Fruit fly (Drosophila melanogaster) whole organism, prepupa: ENCODE measurements around the gene Tnpo.

Experiments used
- Blimp-1 ChIP-seq: fragments of 200-800 bp; sonication (Bioruptor generic); optimal IDR thresholded peaks from 3 replicates; lab custom pipeline; 2017; ENCODE audit warnings: missing biosample characterization, missing genetic modification characterization, mild to moderate bottlenecking, moderate library complexity, missing genetic modification reagents
- CG10631 ChIP-seq: fragments of 200-800 bp; sonication (Bioruptor generic); optimal IDR thresholded peaks from 2 replicates; lab custom pipeline; 2016; ENCODE audit warnings: missing biosample characterization, missing genetic modification characterization
- CG10669 ChIP-seq: fragments of 200-800 bp; sonication (Bioruptor generic); optimal IDR thresholded peaks from 3 replicates; lab custom pipeline; 2018; ENCODE audit warnings: missing biosample characterization, mild to moderate bottlenecking, missing genetic modification characterization, moderate library complexity
- CG11902 ChIP-seq: fragments of 200-800 bp; sonication (Bioruptor generic); optimal IDR thresholded peaks from 3 replicates; lab custom pipeline; 2016; ENCODE audit warnings: missing biosample characterization, missing genetic modification characterization
- CG1621 ChIP-seq: fragments of 200-800 bp; sonication (Bioruptor generic); optimal IDR thresholded peaks from 3 replicates; lab custom pipeline; 2018; ENCODE audit warnings: missing biosample characterization, mild to moderate bottlenecking, missing genetic modification characterization
- CG16779 ChIP-seq: fragments of 200-800 bp; sonication (Bioruptor generic); optimal IDR thresholded peaks from 3 replicates; lab custom pipeline; 2017; ENCODE audit warnings: missing biosample characterization, mild to moderate bottlenecking, missing genetic modification characterization
- CG3032 ChIP-seq: fragments of 200-800 bp; optimal IDR thresholded peaks from 2 replicates; lab custom pipeline; 2019; ENCODE audit warnings: missing biosample characterization, mild to moderate bottlenecking, missing genetic modification characterization, moderate library complexity
- CG32006 ChIP-seq: fragments of 200-800 bp; sonication (Bioruptor generic); optimal IDR thresholded peaks from 3 replicates; lab custom pipeline; 2017; ENCODE audit warnings: missing biosample characterization, mild to moderate bottlenecking, missing genetic modification characterization
- CG34406 ChIP-seq: fragments of 200-800 bp; sonication (Bioruptor generic); optimal IDR thresholded peaks from 3 replicates; lab custom pipeline; 2016; ENCODE audit warnings: missing biosample characterization, missing genetic modification characterization
- CG3919 ChIP-seq: fragments of 200-800 bp; sonication (Bioruptor generic); optimal IDR thresholded peaks from 3 replicates; lab custom pipeline; 2016; ENCODE audit warnings: missing biosample characterization, missing genetic modification characterization
- CG4318 ChIP-seq: fragments of 200-800 bp; sonication (Bioruptor generic); optimal IDR thresholded peaks from 3 replicates; lab custom pipeline; 2017; ENCODE audit warnings: missing biosample characterization, mild to moderate bottlenecking, missing genetic modification characterization
- CG6163 ChIP-seq: fragments of 200-800 bp; sonication (Bioruptor generic); IDR thresholded peaks from 3 replicates; pipeline ENCODE4 v1.3.6; 2022; ENCODE audit warnings: missing biosample characterization, missing genetic modification characterization
- CG6808 ChIP-seq: fragments of 200-800 bp; sonication (Bioruptor generic); optimal IDR thresholded peaks from 3 replicates; lab custom pipeline; 2017; ENCODE audit warnings: missing biosample characterization, missing genetic modification characterization, mild to moderate bottlenecking, moderate library complexity, missing genetic modification reagents
- CG8119 ChIP-seq: fragments of 200-800 bp; sonication (Bioruptor generic); IDR thresholded peaks from 3 replicates; pipeline ENCODE4 v1.3.6; 2022; ENCODE audit warnings: missing biosample characterization, missing genetic modification characterization
- CG8319 ChIP-seq: fragments of 200-800 bp; sonication (Bioruptor generic); optimal IDR thresholded peaks from 3 replicates; lab custom pipeline; 2016; ENCODE audit warnings: missing biosample characterization, missing genetic modification characterization
- CG8632 ChIP-seq: fragments of 200-800 bp; sonication (Bioruptor generic); optimal IDR thresholded peaks from 3 replicates; lab custom pipeline; 2016; ENCODE audit warnings: missing biosample characterization, missing genetic modification characterization
- CG9139 ChIP-seq: fragments of 200-800 bp; sonication (Bioruptor generic); optimal IDR thresholded peaks from 3 replicates; lab custom pipeline; 2017; ENCODE audit warnings: missing biosample characterization, mild to moderate bottlenecking, missing genetic modification characterization
- Eip75B ChIP-seq: fragments of 200-800 bp; sonication (Bioruptor generic); optimal IDR thresholded peaks from 3 replicates; lab custom pipeline; 2016; ENCODE audit warnings: missing biosample characterization, missing genetic modification characterization
- Eip93F ChIP-seq: fragments of 200-800 bp; sonication (Bioruptor generic); optimal IDR thresholded peaks from 2 replicates; lab custom pipeline; 2016; ENCODE audit warnings: missing biosample characterization, mild to moderate bottlenecking, missing genetic modification characterization
- Ets21C ChIP-seq: fragments of 200-800 bp; sonication (Bioruptor generic); optimal IDR thresholded peaks from 3 replicates; lab custom pipeline; 2016; ENCODE audit warnings: missing biosample characterization, missing genetic modification characterization
- Gug ChIP-seq: fragments of 200-800 bp; sonication (Bioruptor generic); IDR thresholded peaks from 2 replicates; pipeline ENCODE4 v1.3.6; 2022; ENCODE audit warnings: missing biosample characterization, missing genetic modification characterization
- Hr38 ChIP-seq: sonication (Bioruptor generic); optimal IDR thresholded peaks from 2 replicates; lab custom pipeline; 2016; ENCODE audit warnings: missing biosample characterization, missing genetic modification characterization
- Hr39 ChIP-seq: fragments of 200-800 bp; sonication (Bioruptor generic); optimal IDR thresholded peaks from 2 replicates; lab custom pipeline; 2016; ENCODE audit warnings: missing biosample characterization, missing genetic modification characterization
- Hr4 ChIP-seq: fragments of 200-800 bp; sonication (Bioruptor generic); optimal IDR thresholded peaks from 3 replicates; lab custom pipeline; 2016; ENCODE audit warnings: missing biosample characterization, missing genetic modification characterization
- Lpt ChIP-seq: fragments of 200-800 bp; sonication (Bioruptor generic); optimal IDR thresholded peaks from 3 replicates; lab custom pipeline; 2016; ENCODE audit warnings: missing biosample characterization, missing genetic modification characterization
- Met ChIP-seq: fragments of 200-800 bp; sonication (Bioruptor generic); optimal IDR thresholded peaks from 3 replicates; lab custom pipeline; 2016; ENCODE audit warnings: missing biosample characterization, missing genetic modification characterization
- OdsH ChIP-seq: fragments of 200-800 bp; sonication (Bioruptor generic); optimal IDR thresholded peaks from 3 replicates; lab custom pipeline; 2016; ENCODE audit warnings: missing biosample characterization, missing genetic modification characterization
- Sox102F ChIP-seq: fragments of 200-800 bp; sonication (Bioruptor generic); optimal IDR thresholded peaks from 2 replicates; lab custom pipeline; 2016; ENCODE audit warnings: missing biosample characterization, mild to moderate bottlenecking, missing genetic modification characterization
- Sox14 ChIP-seq: fragments of 200-800 bp; sonication (Bioruptor generic); optimal IDR thresholded peaks from 3 replicates; lab custom pipeline; 2016; ENCODE audit warnings: missing biosample characterization, missing genetic modification characterization
- Sox15 ChIP-seq: fragments of 200-800 bp; sonication (Bioruptor generic); optimal IDR thresholded peaks from 3 replicates; lab custom pipeline; 2016; ENCODE audit warnings: missing biosample characterization, missing genetic modification characterization
- achi ChIP-seq: fragments of 200-800 bp; sonication (Bioruptor generic); optimal IDR thresholded peaks from 3 replicates; lab custom pipeline; 2016; ENCODE audit warnings: missing biosample characterization, missing genetic modification characterization
- cyc ChIP-seq: fragments of 200-800 bp; sonication (Bioruptor generic); optimal IDR thresholded peaks from 3 replicates; lab custom pipeline; 2016; ENCODE audit warnings: missing biosample characterization, missing genetic modification characterization
- dac ChIP-seq: fragments of 200-800 bp; sonication (Bioruptor generic); optimal IDR thresholded peaks from 2 replicates; lab custom pipeline; 2017; ENCODE audit warnings: missing biosample characterization, mild to moderate bottlenecking, missing genetic modification characterization
- dsx ChIP-seq: fragments of 200-800 bp; optimal IDR thresholded peaks from 3 replicates; lab custom pipeline; 2019; ENCODE audit warnings: missing biosample characterization, mild to moderate bottlenecking, missing genetic modification characterization, moderate library complexity; ENCODE audit not compliant: poor library complexity, severe bottlenecking
- eg ChIP-seq: fragments of 200-800 bp; sonication (Bioruptor generic); IDR thresholded peaks from 3 replicates; pipeline ENCODE4 v1.3.6; 2022; ENCODE audit warnings: missing biosample characterization, missing genetic modification characterization
- esn ChIP-seq: fragments of 200-800 bp; sonication (Bioruptor generic); optimal IDR thresholded peaks from 2 replicates; lab custom pipeline; 2016; ENCODE audit warnings: missing biosample characterization, mild to moderate bottlenecking, missing genetic modification characterization, moderate library complexity
- fkh ChIP-seq: fragments of 200-800 bp; sonication (Bioruptor generic); optimal IDR thresholded peaks from 3 replicates; lab custom pipeline; 2017; ENCODE audit warnings: missing biosample characterization, mild to moderate bottlenecking, missing genetic modification characterization, moderate library complexity
- net ChIP-seq: fragments of 200-800 bp; sonication (Bioruptor generic); optimal IDR thresholded peaks from 3 replicates; lab custom pipeline; 2016; ENCODE audit warnings: missing biosample characterization, missing genetic modification characterization
- salr ChIP-seq, 2 experiments: fragments of 200-800 bp; sonication (Bioruptor generic); optimal IDR thresholded peaks; 3 replicates each; lab custom pipeline; 2016 to 2018; ENCODE audit warnings: missing biosample characterization in 2 of 2, missing genetic modification characterization in 2 of 2, mild to moderate bottlenecking in 1 of 2
- spab ChIP-seq: fragments of 200-800 bp; sonication (Bioruptor generic); optimal IDR thresholded peaks from 2 replicates; lab custom pipeline; 2017; ENCODE audit warnings: missing biosample characterization, mild to moderate bottlenecking, missing genetic modification characterization, missing genetic modification reagents
- ss ChIP-seq, 2 experiments: fragments of 200-800 bp; sonication (Bioruptor generic); optimal IDR thresholded peaks; 2 replicates in 1 of 2; 3 replicates in 1 of 2; lab custom pipeline; 2017 to 2018; ENCODE audit warnings: mild to moderate bottlenecking in 2 of 2, missing biosample characterization in 2 of 2, missing genetic modification characterization in 2 of 2, moderate library complexity in 1 of 2
- svp ChIP-seq: fragments of 200-800 bp; sonication (Bioruptor generic); peaks from one replicate; lab custom pipeline; 2016; ENCODE audit warnings: missing biosample characterization, missing genetic modification characterization
- topi ChIP-seq: fragments of 200-800 bp; sonication (Bioruptor generic); optimal IDR thresholded peaks from 3 replicates; lab custom pipeline; 2016; ENCODE audit warnings: missing biosample characterization, missing genetic modification characterization
- vri ChIP-seq: fragments of 200-800 bp; sonication (Bioruptor generic); optimal IDR thresholded peaks from 3 replicates; lab custom pipeline; 2016; ENCODE audit warnings: missing biosample characterization, mild to moderate bottlenecking, missing genetic modification characterization

Gene Tnpo

dm6 chr3L:6184884-6185438, 8.3 kb upstream of the Tnpo start, which contains the start of the genes D19B and CG43293 (continued):
- TF ChIP-seq esn (GFP tag; lab: Kevin White, UChicago) (peak; percentile 90), Sox14 (GFP tag; lab: Kevin White, UChicago) (peak; percentile 88), CG10669 (GFP tag; lab: Kevin White, UChicago) (peak; percentile 85), CG32006 (GFP tag; lab: Kevin White, UChicago) (peak; percentile 87), spab (GFP tag; lab: Kevin White, UChicago) (peak; percentile 81), dsx (GFP tag; lab: Kevin White, UChicago) (peak; percentile 77), Hr4 (GFP tag; lab: Kevin White, UChicago) (peak; percentile 93), OdsH (GFP tag; lab: Kevin White, UChicago) (peak; percentile 91), Hr39 (peak; percentile 85), ss (GFP tag; optimal IDR thresholded peaks at IDR 0.05; lab: Kevin White, UChicago) (no peak), CG3032 (tag; lab: Kevin White, UChicago) (peak; percentile 81), Lpt (GFP tag; lab: Kevin White, UChicago) (peak; percentile 85), CG16779 (tag; lab: Kevin White, UChicago) (peak; percentile 81), CG6808 (GFP tag; lab: Kevin White, UChicago) (peak; percentile 76), Met (GFP tag; lab: Kevin White, UChicago) (peak; percentile 85), vri (GFP tag; lab: Kevin White, UChicago) (no peak), Gug (GFP tag; lab: Robert Waterston, UW) (peak; percentile 72), CG3919 (GFP tag; lab: Kevin White, UChicago) (peak; percentile 93), CG10631 (GFP tag; lab: Kevin White, UChicago) (peak; percentile 88), Blimp-1 (GFP tag; lab: Kevin White, UChicago) (no peak)

dm6 chr3L:6188995-6189927, 4.0 kb upstream of the Tnpo start, which contains the start of the genes D19A and CG7386:
TSS of gene D19A (minus strand) at chr3L:6189123.
TSS of gene CG7386 (plus strand) at chr3L:6189745.
- TF ChIP-seq Blimp-1 (GFP tag; lab: Kevin White, UChicago) (no peak), CG8119 (GFP tag; lab: Robert Waterston, UW) (peak; percentile 25; the same call in 1 of the 3 replicates), CG1621 (tag; lab: Kevin White, UChicago) (peak; percentile 21), spab (GFP tag; lab: Kevin White, UChicago) (no peak), CG11902 (peak; percentile 26), Sox14 (GFP tag; lab: Kevin White, UChicago) (peak; percentile 50), salr (GFP tag; optimal IDR thresholded peaks at IDR 0.05; lab: Kevin White, UChicago) (peak in 1 of 2 experiments; percentile 40), CG8319 (GFP tag; lab: Kevin White, UChicago) (no peak), fkh (peak; percentile 89), Ets21C (GFP tag; lab: Kevin White, UChicago) (peak; percentile 46), Eip93F (GFP tag; lab: Kevin White, UChicago) (no peak), CG6163 (peak; percentile 66), CG34406 (GFP tag; lab: Kevin White, UChicago) (peak; percentile 38), svp (GFP tag; lab: Kevin White, UChicago) (peak; percentile 89), OdsH (GFP tag; lab: Kevin White, UChicago) (peak; percentile 37), Hr38 (GFP tag; lab: Kevin White, UChicago) (no peak), CG6808 (GFP tag; lab: Kevin White, UChicago) (no peak), dsx (GFP tag; lab: Kevin White, UChicago) (peak; percentile 19), cyc (GFP tag; lab: Kevin White, UChicago) (peak; percentile 46), CG10631 (GFP tag; lab: Kevin White, UChicago) (peak; percentile 58), Sox15 (GFP tag; lab: Kevin White, UChicago) (peak; percentile 20), topi (peak; percentile 50), dac (GFP tag; lab: Kevin White, UChicago) (no peak), CG8632 (GFP tag; lab: Kevin White, UChicago) (peak; percentile 32), net (GFP tag; lab: Kevin White, UChicago) (no peak), Sox102F (GFP tag; lab: Kevin White, UChicago) (no peak), esn (GFP tag; lab: Kevin White, UChicago) (peak; percentile 67), CG9139 (GFP tag; lab: Kevin White, UChicago) (no peak), eg (GFP tag; lab: Robert Waterston, UW) (peak; percentile 53; the same call in 2 of the 3 replicates), ss (GFP tag; optimal IDR thresholded peaks at IDR 0.05; lab: Kevin White, UChicago) (peak; percentile 17 to 35), CG4318 (GFP tag; lab: Kevin White, UChicago) (no peak), Eip75B (no peak), CG16779 (tag; lab: Kevin White, UChicago) (no peak), CG3919 (GFP tag; lab: Kevin White, UChicago) (peak; percentile 48), CG10669 (GFP tag; lab: Kevin White, UChicago) (no peak), achi (GFP tag; lab: Kevin White, UChicago) (peak; percentile 56)
